Fruit fly (Drosophila melanogaster): ENCODE data around the gene Tspo.

The Tspo gene

dm6 chr2L:521940-522632, 37.3 kb upstream of the Tspo start (continued):
- TF ChIP-seq CG12219 (GFP tag; optimal IDR thresholded peaks at IDR 0.05) (peak; percentile 65), ase (GFP tag; IDR thresholded peaks at IDR 0.05) (peak; percentile 81), HLH4C (GFP tag; IDR thresholded peaks at IDR 0.05; ENCODE audit: partially characterized antibody) (no peak), cas (GFP tag; IDR thresholded peaks at IDR 0.05) (no peak), emc (GFP tag; optimal IDR thresholded peaks at IDR 0.05) (no peak), CG33557 (GFP tag; optimal IDR thresholded peaks at IDR 0.05) (peak; percentile 49), lmd (GFP tag; IDR thresholded peaks at IDR 0.05) (peak; percentile 83), CG16779 (GFP tag; IDR thresholded peaks at IDR 0.05) (no peak), zen (tag; optimal IDR thresholded peaks at IDR 0.05) (peak; percentile 93), CG12391 (tag; optimal IDR thresholded peaks at IDR 0.05) (peak; percentile 84), Side (GFP tag; optimal IDR thresholded peaks at IDR 0.05) (peak; percentile 8), Hr39 (optimal IDR thresholded peaks at IDR 0.05) (no peak), klu (GFP tag; IDR thresholded peaks at IDR 0.05) (no peak; the same call in 1 of the 2 replicates), jigr1 (GFP tag; IDR thresholded peaks at IDR 0.05) (peak; percentile 58; the same call in 2 of the 3 replicates), CG9797 (GFP tag; optimal IDR thresholded peaks at IDR 0.05) (no peak), luna (GFP tag; optimal IDR thresholded peaks at IDR 0.05) (no peak), croc (GFP tag; conservative IDR thresholded peaks at IDR 0.05) (peak; percentile 81), C15 (GFP tag; IDR thresholded peaks at IDR 0.05) (0 out of 3 replicates have a peak, but pooled peaks have one; percentile 52), CG17612 (GFP tag; IDR thresholded peaks at IDR 0.05) (peak; percentile 37; the same call in 1 of the 2 replicates), CG18764 (GFP tag; optimal IDR thresholded peaks at IDR 0.05) (peak; percentile 53), CG11560 (tag; IDR thresholded peaks at IDR 0.05) (no peak), CG18262 (tag; optimal IDR thresholded peaks at IDR 0.05) (peak; percentile 91), gsb (GFP tag; IDR thresholded peaks at IDR 0.05) (peak; percentile 63), gcm2 (GFP tag; optimal IDR thresholded peaks at IDR 0.05) (no peak), NK7.1 (GFP tag; optimal IDR thresholded peaks at IDR 0.05) (no peak), Mrtf (GFP tag; IDR thresholded peaks at IDR 0.05) (peak; percentile 61; the same call in 2 of the 3 replicates), vnd (GFP tag; IDR thresholded peaks at IDR 0.05; ENCODE audit: partially characterized antibody) (no peak), E2f2 (GFP tag; IDR thresholded peaks at IDR 0.05) (peak; percentile 61; the same call in 1 of the 2 replicates), otp (GFP tag; IDR thresholded peaks at IDR 0.05) (peak; percentile 86), MESR4 (GFP tag; optimal IDR thresholded peaks at IDR 0.05) (no peak), BEAF-32 (GFP tag; optimal IDR thresholded peaks at IDR 0.05) (no peak), stc (GFP tag; IDR thresholded peaks at IDR 0.05) (peak; percentile 87), pfk (GFP tag; optimal IDR thresholded peaks at IDR 0.05) (no peak), Max (GFP tag; optimal IDR thresholded peaks at IDR 0.05) (peak; percentile 49), CG8765 (GFP tag; IDR thresholded peaks at IDR 0.05) (peak; percentile 86), org-1 (GFP tag; optimal IDR thresholded peaks at IDR 0.05) (peak; percentile 48), CG15073 (GFP tag; optimal IDR thresholded peaks at IDR 0.05) (peak; percentile 32), CG6654 (GFP tag; optimal IDR thresholded peaks at IDR 0.05) (peak; percentile 66), lola (GFP tag; optimal IDR thresholded peaks at IDR 0.05) (peak in 1 of 3 experiments; percentile 70), CG7556 (GFP tag; optimal IDR thresholded peaks at IDR 0.05) (peak; percentile 61), cato (GFP tag; optimal IDR thresholded peaks at IDR 0.05; ENCODE audit: borderline replicate concordance) (peak; percentile 41), CG7987 (GFP tag; optimal IDR thresholded peaks at IDR 0.05) (peak; percentile 60), Stat92E (GFP tag; optimal IDR thresholded peaks at IDR 0.05) (peak in 1 of 3 experiments; percentile 58), ato (GFP tag; IDR thresholded peaks at IDR 0.05; ENCODE audit: partially characterized antibody) (no peak), Hsf (GFP tag; optimal IDR thresholded peaks at IDR 0.05) (peak; percentile 70), CG3163 (GFP tag; optimal IDR thresholded peaks at IDR 0.05) (no peak), btn (GFP tag; optimal IDR thresholded peaks at IDR 0.05) (no peak), sob (GFP tag; IDR thresholded peaks at IDR 0.05) (peak; percentile 68), tgo (GFP tag; IDR thresholded peaks at IDR 0.05) (peak; percentile 74), CG11247 (GFP tag; IDR thresholded peaks at IDR 0.05) (peak; percentile 34; the same call in 1 of the 2 replicates)
